Fruit fly (Drosophila melanogaster) whole organism, embryonic: Measurements from ENCODE around the gene CG5793.

Experiments
- BEAF-32 ChIP-seq: fragments of 200-800 bp; sonication (Bioruptor generic); optimal IDR thresholded peaks from 3 replicates; lab custom pipeline; 2017; ENCODE audit warnings: missing biosample characterization, missing genetic modification characterization, mild to moderate bottlenecking, moderate library complexity, missing genetic modification reagents
- Bteb2 ChIP-seq: fragments of 200-800 bp; sonication (Bioruptor generic); optimal IDR thresholded peaks from 2 replicates; lab custom pipeline; 2016; ENCODE audit warnings: missing biosample characterization, missing genetic modification characterization
- CG10366 ChIP-seq: fragments of 200-800 bp; sonication (Bioruptor generic); IDR thresholded peaks from 2 replicates; pipeline ENCODE4 v1.3.6; 2022; ENCODE audit warnings: missing biosample characterization, missing genetic modification characterization
- CG12155 ChIP-seq: fragments of 200-800 bp; sonication (Bioruptor generic); optimal IDR thresholded peaks from 3 replicates; lab custom pipeline; 2016; ENCODE audit warnings: missing biosample characterization, missing genetic modification characterization
- CG12391 ChIP-seq: fragments of 200-800 bp; sonication (Bioruptor generic); optimal IDR thresholded peaks from 3 replicates; lab custom pipeline; 2018; ENCODE audit warnings: missing biosample characterization, mild to moderate bottlenecking, missing genetic modification characterization, moderate library complexity
- CG14441 ChIP-seq: fragments of 200-800 bp; sonication (Bioruptor generic); IDR thresholded peaks from 2 replicates; pipeline ENCODE4 v1.3.6; 2022; ENCODE audit warnings: missing biosample characterization, missing genetic modification characterization
- CG15011 ChIP-seq: fragments of 200-800 bp; sonication (Bioruptor generic); optimal IDR thresholded peaks from 3 replicates; lab custom pipeline; 2018; ENCODE audit warnings: missing biosample characterization, mild to moderate bottlenecking, missing genetic modification characterization
- CG17568 ChIP-seq: fragments of 200-800 bp; sonication (Bioruptor generic); optimal IDR thresholded peaks from 2 replicates; lab custom pipeline; 2018; ENCODE audit warnings: missing biosample characterization, mild to moderate bottlenecking, missing genetic modification characterization, moderate library complexity
- CG17829 ChIP-seq: fragments of 200-800 bp; optimal IDR thresholded peaks from 2 replicates; lab custom pipeline; 2019; ENCODE audit warnings: missing biosample characterization, mild to moderate bottlenecking, missing genetic modification characterization, moderate library complexity
- CG2120 ChIP-seq: fragments of 200-800 bp; sonication (Bioruptor generic); optimal IDR thresholded peaks from 3 replicates; lab custom pipeline; 2016; ENCODE audit warnings: missing biosample characterization, missing genetic modification characterization
- CG2678 ChIP-seq: fragments of 200-800 bp; sonication (Bioruptor generic); optimal IDR thresholded peaks from 3 replicates; lab custom pipeline; 2019; ENCODE audit warnings: missing biosample characterization, mild to moderate bottlenecking, missing genetic modification characterization, moderate library complexity
- CG2712 ChIP-seq: fragments of 200-800 bp; optimal IDR thresholded peaks from 3 replicates; lab custom pipeline; 2019; ENCODE audit warnings: missing biosample characterization, mild to moderate bottlenecking, missing genetic modification characterization, moderate library complexity
- CG3281 ChIP-seq: fragments of 200-800 bp; sonication (Bioruptor generic); optimal IDR thresholded peaks from 3 replicates; lab custom pipeline; 2017; ENCODE audit warnings: missing biosample characterization, mild to moderate bottlenecking, missing genetic modification characterization
- CG3838 ChIP-seq: fragments of 200-800 bp; sonication (Bioruptor generic); optimal IDR thresholded peaks from 3 replicates; lab custom pipeline; 2016; ENCODE audit warnings: missing biosample characterization, missing genetic modification characterization
- CG4707 ChIP-seq: fragments of 200-800 bp; sonication (Bioruptor generic); optimal IDR thresholded peaks from 2 replicates; lab custom pipeline; 2018; ENCODE audit warnings: missing biosample characterization, mild to moderate bottlenecking, missing genetic modification characterization, moderate library complexity
- CG5180 ChIP-seq: fragments of 200-800 bp; sonication (Bioruptor generic); optimal IDR thresholded peaks from 3 replicates; lab custom pipeline; 2017; ENCODE audit warnings: missing biosample characterization, missing genetic modification characterization, mild to moderate bottlenecking, moderate library complexity, missing genetic modification reagents
- CG6813 ChIP-seq: fragments of 200-800 bp; sonication (Bioruptor generic); optimal IDR thresholded peaks from 2 replicates; lab custom pipeline; 2017; ENCODE audit warnings: missing biosample characterization, missing genetic modification characterization, mild to moderate bottlenecking, moderate library complexity, missing genetic modification reagents
- CG7786 ChIP-seq: fragments of 200-800 bp; sonication (Bioruptor generic); optimal IDR thresholded peaks from 2 replicates; lab custom pipeline; 2016; ENCODE audit warnings: missing biosample characterization, missing genetic modification characterization
- CG8290 ChIP-seq, 3 experiments: fragments of 200-800 bp; sonication (Bioruptor generic); optimal IDR thresholded peaks; 2 replicates each; lab custom pipeline; 2016 to 2019; ENCODE audit warnings: missing biosample characterization in 3 of 3, missing genetic modification characterization in 3 of 3, mild to moderate bottlenecking in 2 of 3, moderate library complexity in 1 of 3
- CG8924 ChIP-seq: fragments of 200-800 bp; optimal IDR thresholded peaks from 3 replicates; lab custom pipeline; 2019; ENCODE audit warnings: missing biosample characterization, mild to moderate bottlenecking, missing genetic modification characterization, moderate library complexity
- CG9817 ChIP-seq: fragments of 200-800 bp; sonication (Bioruptor generic); optimal IDR thresholded peaks from 2 replicates; lab custom pipeline; 2018; ENCODE audit warnings: missing biosample characterization, mild to moderate bottlenecking, missing genetic modification characterization, moderate library complexity
- CoRest ChIP-seq: fragments of 200-800 bp; sonication (Bioruptor generic); optimal IDR thresholded peaks from 3 replicates; lab custom pipeline; 2018; ENCODE audit warnings: missing biosample characterization, mild to moderate bottlenecking, missing genetic modification characterization, moderate library complexity
- Dip3 ChIP-seq: fragments of 200-800 bp; sonication (Bioruptor generic); optimal IDR thresholded peaks from 3 replicates; lab custom pipeline; 2016; ENCODE audit warnings: missing biosample characterization, missing genetic modification characterization
- Fer3 ChIP-seq: fragments of 200-800 bp; sonication (Bioruptor generic); optimal IDR thresholded peaks from 2 replicates; lab custom pipeline; 2018; ENCODE audit warnings: missing biosample characterization, mild to moderate bottlenecking, missing genetic modification characterization, moderate library complexity
- Hsf ChIP-seq: fragments of 200-800 bp; sonication (Bioruptor generic); optimal IDR thresholded peaks from 3 replicates; lab custom pipeline; 2016; ENCODE audit warnings: missing biosample characterization, missing genetic modification characterization
- MTF-1 ChIP-seq: fragments of 200-800 bp; sonication (Bioruptor generic); optimal IDR thresholded peaks from 2 replicates; lab custom pipeline; 2018; ENCODE audit warnings: missing biosample characterization, mild to moderate bottlenecking, missing genetic modification characterization, borderline replicate concordance
- NfI ChIP-seq: fragments of 200-800 bp; sonication (Bioruptor generic); optimal IDR thresholded peaks from 3 replicates; lab custom pipeline; 2018; ENCODE audit warnings: missing biosample characterization, mild to moderate bottlenecking, missing genetic modification characterization, moderate library complexity
- PHDP ChIP-seq: fragments of 200-800 bp; sonication (Bioruptor generic); optimal IDR thresholded peaks from 3 replicates; lab custom pipeline; 2018; ENCODE audit warnings: missing biosample characterization, mild to moderate bottlenecking, missing genetic modification characterization, moderate library complexity
- Scr ChIP-seq: fragments of 200-800 bp; sonication (Bioruptor generic); IDR thresholded peaks from 2 replicates; pipeline ENCODE4 v1.3.6; 2022; ENCODE audit warnings: missing biosample characterization, missing genetic modification characterization; ENCODE audit not compliant: partially characterized antibody
- Sox102F ChIP-seq: fragments of 200-800 bp; sonication (Bioruptor generic); optimal IDR thresholded peaks from 2 replicates; lab custom pipeline; 2018; ENCODE audit warnings: missing biosample characterization, mild to moderate bottlenecking, missing genetic modification characterization, moderate library complexity
- bowl ChIP-seq: fragments of 200-800 bp; sonication (Bioruptor generic); IDR thresholded peaks from 2 replicates; pipeline ENCODE4 v1.3.6; 2022; ENCODE audit warnings: missing biosample characterization, missing genetic modification characterization
- corto ChIP-seq: fragments of 200-800 bp; sonication (Bioruptor generic); optimal IDR thresholded peaks from 2 replicates; lab custom pipeline; 2016; ENCODE audit warnings: missing biosample characterization, mild to moderate bottlenecking, missing genetic modification characterization, moderate library complexity
- dmrt99B ChIP-seq: fragments of 200-800 bp; sonication (Bioruptor generic); optimal IDR thresholded peaks from 2 replicates; lab custom pipeline; 2018; ENCODE audit warnings: missing biosample characterization, mild to moderate bottlenecking, missing genetic modification characterization, moderate library complexity
- eve ChIP-seq, 2 experiments: fragments of >200 bp; optimal IDR thresholded peaks; 2 replicates each; lab custom pipeline; 2017; ENCODE audit warnings: missing biosample characterization in 2 of 2, missing genetic modification characterization in 2 of 2
- exex ChIP-seq: fragments of 200-800 bp; sonication (Bioruptor generic); optimal IDR thresholded peaks from 4 replicates; lab custom pipeline; 2018; ENCODE audit warnings: missing biosample characterization, mild to moderate bottlenecking, missing genetic modification characterization, moderate library complexity
- kay ChIP-seq: fragments of 200-800 bp; sonication (Bioruptor generic); optimal IDR thresholded peaks from 2 replicates; lab custom pipeline; 2016; ENCODE audit warnings: missing biosample characterization, missing genetic modification characterization
- kni ChIP-seq: fragments of 200-800 bp; sonication (Bioruptor generic); optimal IDR thresholded peaks from 3 replicates; lab custom pipeline; 2017; ENCODE audit warnings: mild to moderate bottlenecking, missing biosample characterization, missing genetic modification reagents, missing genetic modification characterization
- odd ChIP-seq: fragments of 200-800 bp; sonication (Bioruptor generic); optimal IDR thresholded peaks from 2 replicates; lab custom pipeline; 2017; ENCODE audit warnings: missing biosample characterization, mild to moderate bottlenecking, missing genetic modification characterization
- pros ChIP-seq: fragments of 200-800 bp; sonication (Bioruptor generic); optimal IDR thresholded peaks from 3 replicates; lab custom pipeline; 2019; ENCODE audit warnings: missing biosample characterization, mild to moderate bottlenecking, missing genetic modification characterization, moderate library complexity
- row ChIP-seq: fragments of 200-800 bp; sonication (Bioruptor generic); IDR thresholded peaks from 3 replicates; pipeline ENCODE4 v1.3.6; 2022; ENCODE audit warnings: missing biosample characterization, missing genetic modification characterization
- salm ChIP-seq: fragments of 200-800 bp; sonication (Bioruptor generic); optimal IDR thresholded peaks from 2 replicates; lab custom pipeline; 2018; ENCODE audit warnings: missing biosample characterization, mild to moderate bottlenecking, missing genetic modification characterization
- sens ChIP-seq: fragments of 200-800 bp; sonication (Bioruptor generic); peaks from one replicate; lab custom pipeline; 2016; ENCODE audit warnings: missing biosample characterization, missing genetic modification characterization
- seq ChIP-seq: fragments of 200-800 bp; sonication (Bioruptor generic); IDR thresholded peaks from 2 replicates; pipeline ENCODE4 v1.3.6; 2022; ENCODE audit warnings: missing biosample characterization, missing genetic modification characterization
- sima ChIP-seq: fragments of 200-800 bp; sonication (Bioruptor generic); optimal IDR thresholded peaks from 2 replicates; lab custom pipeline; 2016; ENCODE audit warnings: missing biosample characterization, missing genetic modification characterization
- stc ChIP-seq: fragments of 200-800 bp; sonication (Bioruptor generic); IDR thresholded peaks from 2 replicates; pipeline ENCODE4 v1.3.6; 2022; ENCODE audit warnings: missing biosample characterization, missing genetic modification characterization
- sug ChIP-seq: fragments of 200-800 bp; optimal IDR thresholded peaks from 2 replicates; lab custom pipeline; 2019; ENCODE audit warnings: missing biosample characterization, mild to moderate bottlenecking, missing genetic modification characterization, moderate library complexity
- vnd ChIP-seq: fragments of 200-800 bp; sonication (Bioruptor generic); IDR thresholded peaks from 3 replicates; pipeline ENCODE4 v1.3.6; 2022; ENCODE audit warnings: missing biosample characterization, missing genetic modification characterization; ENCODE audit not compliant: partially characterized antibody

CG5793 gene

dm6 chr3R:21111964-21112740, 15.2 kb upstream of the CG5793 start (continued):
- peak; percentile 50 for TF ChIP-seq CG8290 (GFP tag; optimal IDR thresholded peaks at IDR 0.05; lab: Kevin White, UChicago)
- no peak for TF ChIP-seq CG8290 (tag; optimal IDR thresholded peaks at IDR 0.05; lab: Kevin White, UChicago)
- TF ChIP-seq pros, result peak; percentile 25
- peak; percentile 41 for TF ChIP-seq NfI (GFP tag; lab: Kevin White, UChicago)
- peak; percentile 51; the same call in 1 of the 2 replicates for TF ChIP-seq bowl (GFP tag; lab: Robert Waterston, UW)
- peak; percentile 14 for TF ChIP-seq odd
- peak; percentile 87 for TF ChIP-seq sens (GFP tag; lab: Kevin White, UChicago)
- peak; percentile 15 for TF ChIP-seq CG9817 (tag; lab: Kevin White, UChicago)
- TF ChIP-seq corto (GFP tag; lab: Kevin White, UChicago), result peak; percentile 71
- no peak for TF ChIP-seq CG3838
- peak; percentile 68 for TF ChIP-seq dmrt99B (tag; lab: Kevin White, UChicago)
- no peak for TF ChIP-seq kay (GFP tag; lab: Kevin White, UChicago)
- peak; percentile 20 for TF ChIP-seq Hsf
- TF ChIP-seq CG15011 (GFP tag; lab: Kevin White, UChicago), result no peak
- TF ChIP-seq CG17829 (tag; lab: Kevin White, UChicago), result peak; percentile 19
- peak; percentile 65 for TF ChIP-seq row
- TF ChIP-seq Bteb2, result peak; percentile 15
- TF ChIP-seq exex (tag; lab: Kevin White, UChicago), result peak; percentile 35
- TF ChIP-seq CG5180 (GFP tag; lab: Kevin White, UChicago), result peak; percentile 27
- TF ChIP-seq CoRest (tag; lab: Kevin White, UChicago), result peak; percentile 27
- peak; percentile 5 for TF ChIP-seq CG8924 (tag; lab: Kevin White, UChicago)
- TF ChIP-seq CG3281 (GFP tag; lab: Kevin White, UChicago), result peak; percentile 26
- TF ChIP-seq MTF-1, result no peak
- no peak for TF ChIP-seq stc (GFP tag; lab: Robert Waterston, UW)
- TF ChIP-seq CG2120, result peak; percentile 27
- peak; percentile 23 for TF ChIP-seq CG7786 (GFP tag; lab: Kevin White, UChicago)
- peak; percentile 14 for TF ChIP-seq Fer3
- no peak for TF ChIP-seq BEAF-32 (GFP tag; lab: Kevin White, UChicago)
- TF ChIP-seq CG6813 (GFP tag; lab: Kevin White, UChicago), result peak; percentile 3
- peak; percentile 24 for TF ChIP-seq CG2712 (tag; lab: Kevin White, UChicago)
- TF ChIP-seq Scr (GFP tag; lab: Robert Waterston, UW), result no peak
- peak; percentile 49 for TF ChIP-seq Sox102F (GFP tag; lab: Kevin White, UChicago)
- peak; percentile 73 for TF ChIP-seq kni (GFP tag; lab: Kevin White, UChicago)
- TF ChIP-seq CG2678 (tag; lab: Kevin White, UChicago), result peak; percentile 63
- TF ChIP-seq eve (GFP tag; optimal IDR thresholded peaks at IDR 0.05; lab: Kevin White, UChicago), result no peak
- TF ChIP-seq Dip3 (GFP tag; lab: Kevin White, UChicago), result peak; percentile 17
- TF ChIP-seq CG17568, result peak; percentile 44
- peak; percentile 61 for TF ChIP-seq PHDP (tag; lab: Kevin White, UChicago)
- TF ChIP-seq CG14441, result peak; percentile 55; the same call in 1 of the 2 replicates
- no peak for TF ChIP-seq sima (GFP tag; lab: Kevin White, UChicago)
- TF ChIP-seq CG12391 (tag; lab: Kevin White, UChicago), result peak; percentile 38
- peak; percentile 38; the same call in 1 of the 2 replicates for TF ChIP-seq seq (GFP tag; lab: Robert Waterston, UW)
- TF ChIP-seq salm (tag; lab: Kevin White, UChicago), result peak; percentile 38
- peak; percentile 14 for TF ChIP-seq sug
- TF ChIP-seq CG4707, result peak; percentile 91
- peak; percentile 15; the same call in 1 of the 2 replicates for TF ChIP-seq CG10366 (GFP tag; lab: Robert Waterston, UW)
- no peak for TF ChIP-seq vnd (GFP tag; lab: Robert Waterston, UW)
- TF ChIP-seq CG12155 (GFP tag; lab: Kevin White, UChicago), result peak; percentile 31
